Worm (Caenorhabditis elegans) whole organism, L3 larva: ENCODE results near the gene K07B1.7.

Experiments used
- ceh-28 ChIP-seq: fragments of 150-350 bp; optimal IDR thresholded peaks from 2 replicates; lab custom pipeline; 2014; ENCODE audit warnings: missing biosample characterization, missing genetic modification reagents, missing genetic modification characterization
- fkh-10 ChIP-seq: sonication (generic microtip); optimal IDR thresholded peaks from 2 replicates; lab custom pipeline; 2017; ENCODE audit warnings: missing biosample characterization, missing genetic modification reagents, missing genetic modification characterization
- jun-1 ChIP-seq: fragments of 150-350 bp; optimal IDR thresholded peaks from 2 replicates; lab custom pipeline; 2014; ENCODE audit warnings: missing biosample characterization, missing genetic modification reagents, missing genetic modification characterization
- nhr-12 ChIP-seq: fragments of 150-350 bp; optimal IDR thresholded peaks from 2 replicates; lab custom pipeline; 2014; ENCODE audit warnings: missing biosample characterization, missing genetic modification characterization
- nhr-76 ChIP-seq: fragments of 150-350 bp; sonication (generic microtip); optimal IDR thresholded peaks from 5 replicates; lab custom pipeline; 2014; ENCODE audit warnings: missing biosample characterization, missing genetic modification characterization
- nhr-77 ChIP-seq: fragments of 150-350 bp; optimal IDR thresholded peaks from 2 replicates; lab custom pipeline; 2014; ENCODE audit warnings: missing biosample characterization, missing genetic modification characterization
- unc-39 ChIP-seq: sonication (generic microtip); optimal IDR thresholded peaks from 4 replicates; lab custom pipeline; 2017; ENCODE audit warnings: missing biosample characterization, missing genetic modification characterization

DNA sequence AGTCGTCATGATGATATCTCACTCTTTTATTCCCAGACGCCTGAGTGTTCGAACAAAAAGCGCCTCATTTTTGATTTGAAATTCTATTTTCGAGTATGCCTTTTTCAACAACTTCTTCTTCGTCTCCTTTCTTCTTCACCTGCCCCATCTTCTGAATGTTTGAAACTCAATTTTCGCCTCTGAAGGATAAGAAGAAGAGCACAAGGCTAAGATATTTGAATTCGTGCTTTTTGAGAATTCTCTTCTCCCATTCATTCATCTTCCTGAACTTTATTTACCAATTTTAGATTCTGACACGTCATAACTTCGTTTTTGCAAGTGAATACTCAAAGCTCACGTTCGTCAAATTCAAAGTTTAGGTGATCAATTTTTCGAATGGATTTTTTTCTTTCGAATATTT lies 29.8 kb downstream of the K07B1.7 start:
- TF ChIP-seq unc-39 (no peak), fkh-10 (GFP tag; lab: Kevin White, UChicago) (peak; percentile 59), ceh-28 (tag; lab: Kevin White, UChicago) (no peak), jun-1 (tag; lab: Kevin White, UChicago) (no peak), nhr-77 (tag; lab: Kevin White, UChicago) (no peak), nhr-12 (tag; lab: Kevin White, UChicago) (no peak), nhr-76 (tag; lab: Kevin White, UChicago) (no peak)
